Worm (Caenorhabditis elegans): Measurements from ENCODE around the gene cacn-1.
A peak's percentile ranks its signal among the peaks of the same experiment; 100 is the strongest.

DNA sequence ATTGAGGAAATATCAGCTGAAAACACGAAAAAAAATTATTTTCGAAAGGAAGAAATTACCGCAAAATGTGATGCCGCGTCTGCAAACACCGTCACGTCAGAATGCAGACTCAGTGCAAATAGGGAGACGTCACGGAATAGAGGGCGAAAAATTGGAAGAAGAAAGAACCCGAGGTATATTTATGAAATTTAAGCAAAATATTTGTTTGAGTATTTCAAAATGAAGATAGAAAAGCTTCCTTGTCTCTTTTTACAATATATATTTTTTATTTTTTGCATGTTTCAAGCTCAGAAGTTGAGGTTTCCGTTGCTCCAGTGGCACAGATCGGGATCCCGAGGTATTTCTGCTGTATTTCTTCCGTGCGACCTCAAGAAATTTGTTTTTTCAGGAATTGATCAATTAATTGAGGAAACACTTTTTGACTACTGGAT is 1.9 kb upstream of the cacn-1 start, which contains the start of gene W03H9.2:
- TF ChIP-seq dve-1 (tag; optimal IDR thresholded peaks at IDR 0.05; ENCODE audit: insufficient read depth) (no peak), unc-62 (GFP tag; optimal IDR thresholded peaks at IDR 0.05 in 1 of 2) (no peak), unc-62 (tag; optimal IDR thresholded peaks at IDR 0.05) (no peak), nhr-237 (tag; optimal IDR thresholded peaks at IDR 0.05) (no peak), pqm-1 (tag; optimal IDR thresholded peaks at IDR 0.05) (no peak), lin-39 (tag; optimal IDR thresholded peaks at IDR 0.05) (no peak), dpl-1 (GFP tag; optimal IDR thresholded peaks at IDR 0.05) (peak; percentile 81), skn-1 (tag; optimal IDR thresholded peaks at IDR 0.05) (no peak), ceh-44 (GFP tag; IDR thresholded peaks at IDR 0.05) (peak; percentile 22; the same call in 1 of the 2 replicates), dmd-9 (GFP tag; IDR thresholded peaks at IDR 0.05) (peak; percentile 76), attf-4 (tag; optimal IDR thresholded peaks at IDR 0.05) (no peak), egl-27 (tag; optimal IDR thresholded peaks at IDR 0.05) (no peak), aly-2 (tag; optimal IDR thresholded peaks at IDR 0.05) (no peak)

Measured in whole organism, L4 larva.